Worm (Caenorhabditis elegans) whole organism, L4 larva: ENCODE measurements around the gene C47E12.12.

ENCODE experiments used
- F44E2.7 ChIP-seq: fragments of 200-800 bp; sonication (Bioruptor generic); IDR thresholded peaks from 2 replicates; pipeline ENCODE4 v2.1.2; 2022; ENCODE audit warnings: missing genetic modification characterization, missing compliant biosample characterization
- attf-4 ChIP-seq: sonication (generic microtip); optimal IDR thresholded peaks from 3 replicates; lab custom pipeline; 2017; ENCODE audit warnings: missing biosample characterization, missing genetic modification characterization
- dpl-1 ChIP-seq: fragments of 150-350 bp; optimal IDR thresholded peaks from 2 replicates; lab custom pipeline; 2014; ENCODE audit warnings: missing biosample characterization, missing genetic modification reagents, missing genetic modification characterization
- fkh-10 ChIP-seq: fragments of 150-350 bp; optimal IDR thresholded peaks from 2 replicates; lab custom pipeline; 2014; ENCODE audit warnings: missing biosample characterization, missing genetic modification reagents, missing genetic modification characterization
- lin-13 ChIP-seq: fragments of 150-350 bp; optimal IDR thresholded peaks from 2 replicates; lab custom pipeline; 2014; ENCODE audit warnings: missing biosample characterization, missing genetic modification reagents, missing genetic modification characterization
- mep-1 ChIP-seq: fragments of 150-350 bp; sonication (generic microtip); optimal IDR thresholded peaks from 3 replicates; lab custom pipeline; 2014; ENCODE audit warnings: missing biosample characterization, missing genetic modification characterization
- snpc-4 ChIP-seq: fragments of 150-350 bp; optimal IDR thresholded peaks from 2 replicates; lab custom pipeline; 2014; ENCODE audit warnings: missing biosample characterization, missing genetic modification characterization
- tag-97 ChIP-seq: fragments of 200-800 bp; sonication (Bioruptor generic); IDR thresholded peaks from 2 replicates; pipeline ENCODE4 v1.3.6; 2022; ENCODE audit warnings: missing genetic modification characterization, missing compliant biosample characterization

DNA sequence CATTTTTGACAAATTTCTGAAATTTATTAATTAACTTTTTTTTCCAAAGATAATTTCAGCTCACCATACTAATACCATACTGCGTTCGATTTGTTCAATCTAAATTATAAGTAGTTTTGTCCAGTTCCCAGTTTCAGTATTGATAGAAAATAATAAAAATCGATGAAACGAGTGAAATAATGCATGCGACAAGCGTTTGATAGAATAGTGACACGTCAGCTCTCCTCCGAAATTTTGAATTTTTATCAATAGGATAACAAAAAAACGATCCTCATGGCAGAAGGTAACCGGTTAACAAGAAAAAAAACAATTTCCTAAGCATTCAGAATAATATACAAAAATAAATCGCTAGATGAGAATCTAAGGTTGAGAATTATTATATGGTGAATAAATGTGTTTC, 29.2 kb upstream of the C47E12.12 start, which contains the start of gene C47E12.3:
- TF ChIP-seq mep-1 (tag; lab: Kevin White, UChicago) = no peak
- TF ChIP-seq F44E2.7 (GFP tag; lab: Robert Waterston, UW) = no peak
- TF ChIP-seq attf-4 = no peak
- TF ChIP-seq lin-13 (GFP tag; lab: Kevin White, UChicago) = no peak
- TF ChIP-seq snpc-4 = no peak
- TF ChIP-seq tag-97 = no peak
- TF ChIP-seq fkh-10 (GFP tag; lab: Kevin White, UChicago) = no peak
- TF ChIP-seq dpl-1 (GFP tag; lab: Kevin White, UChicago) = no peak
